Fruit fly (Drosophila melanogaster): Measurements from ENCODE around the gene CG2278.

- TF ChIP-seq CG17806 (tag; optimal IDR thresholded peaks at IDR 0.05) (no peak), CG8159 (tag; optimal IDR thresholded peaks at IDR 0.05) (peak; percentile 38), CG10348 (GFP tag; IDR thresholded peaks at IDR 0.05) (no peak), CG13204 (GFP tag; optimal IDR thresholded peaks at IDR 0.05) (no peak), CG9948 (tag; optimal IDR thresholded peaks at IDR 0.05) (peak; percentile 23), CG14655 (GFP tag; optimal IDR thresholded peaks at IDR 0.05) (peak; percentile 51), CG12605 (GFP tag; IDR thresholded peaks at IDR 0.05) (no peak), Pif1B (GFP tag; optimal IDR thresholded peaks at IDR 0.05) (no peak), fd96Ca (GFP tag; IDR thresholded peaks at IDR 0.05) (no peak), CG15710 (tag; optimal IDR thresholded peaks at IDR 0.05) (no peak)
These were observed 26.1 kb upstream of the CG2278 start for dm6 chrX:8196157-8196526.

Measured in whole organism, pupa.